Fruit fly (Drosophila melanogaster) whole organism, embryonic: Measurements from ENCODE around the gene Cpr76Bc.

Experiments
- Ada2b ChIP-seq: fragments of 200-800 bp; sonication (Bioruptor generic); IDR thresholded peaks from 2 replicates; pipeline ENCODE4 v1.3.6; 2022; ENCODE audit warnings: missing biosample characterization, missing genetic modification characterization
- Antp ChIP-seq: fragments of 200-800 bp; sonication (Bioruptor generic); optimal IDR thresholded peaks from 3 replicates; lab custom pipeline; 2016; ENCODE audit warnings: missing biosample characterization, missing genetic modification characterization
- BtbVII ChIP-seq: fragments of 200-800 bp; sonication (Bioruptor generic); optimal IDR thresholded peaks from 3 replicates; lab custom pipeline; 2017; ENCODE audit warnings: missing biosample characterization, mild to moderate bottlenecking, missing genetic modification characterization
- CG10209 ChIP-seq: fragments of 200-800 bp; sonication (Bioruptor generic); optimal IDR thresholded peaks from 3 replicates; lab custom pipeline; 2017; ENCODE audit warnings: missing biosample characterization, mild to moderate bottlenecking, missing genetic modification characterization, missing genetic modification reagents
- CG10959 ChIP-seq: fragments of 200-800 bp; sonication (Bioruptor generic); IDR thresholded peaks from 2 replicates; pipeline ENCODE4 v1.3.6; 2022; ENCODE audit warnings: missing biosample characterization, missing genetic modification characterization
- CG11695 ChIP-seq: fragments of 200-800 bp; sonication (Bioruptor generic); IDR thresholded peaks from 3 replicates; pipeline ENCODE4 v1.3.6; 2022; ENCODE audit warnings: missing biosample characterization, missing genetic modification characterization
- CG12744 ChIP-seq: fragments of 200-800 bp; sonication (Bioruptor generic); optimal IDR thresholded peaks from 2 replicates; lab custom pipeline; 2016; ENCODE audit warnings: missing biosample characterization, missing genetic modification characterization
- CG12942 ChIP-seq: fragments of 200-800 bp; sonication (Bioruptor generic); optimal IDR thresholded peaks from 3 replicates; lab custom pipeline; 2016; ENCODE audit warnings: missing biosample characterization, missing genetic modification characterization
- CG13296 ChIP-seq: fragments of 200-800 bp; sonication (Bioruptor generic); optimal IDR thresholded peaks from 3 replicates; lab custom pipeline; 2018; ENCODE audit warnings: missing biosample characterization, mild to moderate bottlenecking, missing genetic modification characterization
- CG14860 ChIP-seq: fragments of 200-800 bp; sonication (Bioruptor generic); IDR thresholded peaks from 3 replicates; pipeline ENCODE4 v1.3.6; 2022; ENCODE audit warnings: missing biosample characterization, missing genetic modification characterization; ENCODE audit not compliant: partially characterized antibody
- CG15479 ChIP-seq: fragments of 200-800 bp; sonication (Bioruptor generic); optimal IDR thresholded peaks from 3 replicates; lab custom pipeline; 2019; ENCODE audit warnings: missing biosample characterization, mild to moderate bottlenecking, missing genetic modification characterization, moderate library complexity
- CG15514 ChIP-seq: fragments of 200-800 bp; sonication (Bioruptor generic); optimal IDR thresholded peaks from 3 replicates; lab custom pipeline; 2017; ENCODE audit warnings: missing biosample characterization, missing genetic modification characterization, mild to moderate bottlenecking, moderate library complexity, missing genetic modification reagents
- CG1602 ChIP-seq: fragments of 200-800 bp; sonication (Bioruptor generic); optimal IDR thresholded peaks from 3 replicates; lab custom pipeline; 2016; ENCODE audit warnings: missing biosample characterization, missing genetic modification characterization
- CG17802 ChIP-seq: fragments of 200-800 bp; sonication (Bioruptor generic); optimal IDR thresholded peaks from 2 replicates; lab custom pipeline; 2018; ENCODE audit warnings: missing biosample characterization, mild to moderate bottlenecking, missing genetic modification characterization, moderate library complexity
- CG17912 ChIP-seq: fragments of 200-800 bp; sonication (Bioruptor generic); optimal IDR thresholded peaks from 2 replicates; lab custom pipeline; 2018; ENCODE audit warnings: missing biosample characterization, mild to moderate bottlenecking, missing genetic modification characterization
- CG2116 ChIP-seq: fragments of 200-800 bp; sonication (Bioruptor generic); optimal IDR thresholded peaks from 3 replicates; lab custom pipeline; 2018; ENCODE audit warnings: missing biosample characterization, mild to moderate bottlenecking, missing genetic modification characterization
- CG34376 ChIP-seq: fragments of 200-800 bp; sonication (Bioruptor generic); optimal IDR thresholded peaks from 2 replicates; lab custom pipeline; 2018; ENCODE audit warnings: missing biosample characterization, mild to moderate bottlenecking, missing genetic modification characterization
- CG3847 ChIP-seq: fragments of 200-800 bp; sonication (Bioruptor generic); IDR thresholded peaks from 2 replicates; pipeline ENCODE4 v1.3.6; 2022; ENCODE audit warnings: missing biosample characterization, missing genetic modification characterization
- CG4424 ChIP-seq: fragments of 200-800 bp; sonication (Bioruptor generic); optimal IDR thresholded peaks from 3 replicates; lab custom pipeline; 2016; ENCODE audit warnings: missing biosample characterization, missing genetic modification characterization
- CG4820 ChIP-seq: fragments of 200-800 bp; sonication (Bioruptor generic); optimal IDR thresholded peaks from 3 replicates; lab custom pipeline; 2016; ENCODE audit warnings: missing biosample characterization, missing genetic modification characterization
- CG8281 ChIP-seq: fragments of 200-800 bp; sonication (Bioruptor generic); optimal IDR thresholded peaks from 2 replicates; lab custom pipeline; 2018; ENCODE audit warnings: missing biosample characterization, mild to moderate bottlenecking, missing genetic modification characterization, moderate library complexity
- H2.0 ChIP-seq: fragments of 200-800 bp; sonication (Bioruptor generic); IDR thresholded peaks from 2 replicates; pipeline ENCODE4 v1.3.6; 2022; ENCODE audit warnings: missing biosample characterization, missing genetic modification characterization
- HLH3B ChIP-seq: fragments of 200-800 bp; sonication (Bioruptor generic); IDR thresholded peaks from 2 replicates; pipeline ENCODE4 v1.3.6; 2022; ENCODE audit warnings: missing biosample characterization, missing genetic modification characterization
- HLHmδ ChIP-seq: fragments of 200-800 bp; sonication (Bioruptor generic); optimal IDR thresholded peaks from 2 replicates; lab custom pipeline; 2018; ENCODE audit warnings: missing biosample characterization, mild to moderate bottlenecking, missing genetic modification characterization, moderate library complexity
- HmgD ChIP-seq: fragments of 200-800 bp; sonication (Bioruptor generic); optimal IDR thresholded peaks from 3 replicates; lab custom pipeline; 2016; ENCODE audit warnings: missing biosample characterization, missing genetic modification characterization
- Mrtf ChIP-seq: fragments of 200-800 bp; sonication (Bioruptor generic); IDR thresholded peaks from 3 replicates; pipeline ENCODE4 v1.3.6; 2022; ENCODE audit warnings: missing biosample characterization, missing genetic modification characterization
- Myb ChIP-seq: fragments of 200-800 bp; sonication (Bioruptor generic); optimal IDR thresholded peaks from 2 replicates; lab custom pipeline; 2016; ENCODE audit warnings: missing biosample characterization, missing genetic modification characterization
- Sin3A ChIP-seq: fragments of >200 bp; optimal IDR thresholded peaks from 2 replicates; lab custom pipeline; 2018
- Spps ChIP-seq: fragments of 200-800 bp; sonication (Bioruptor generic); optimal IDR thresholded peaks from 2 replicates; lab custom pipeline; 2018; ENCODE audit warnings: missing biosample characterization, mild to moderate bottlenecking, missing genetic modification characterization
- Taf1 ChIP-seq: fragments of 200-800 bp; sonication (Bioruptor generic); IDR thresholded peaks from 2 replicates; pipeline ENCODE4 v1.3.6; 2022; ENCODE audit warnings: missing biosample characterization, missing genetic modification characterization
- ab ChIP-seq: fragments of 200-800 bp; sonication (Bioruptor generic); optimal IDR thresholded peaks from 2 replicates; lab custom pipeline; 2016; ENCODE audit warnings: missing biosample characterization, missing genetic modification characterization
- cg ChIP-seq: fragments of 200-800 bp; sonication (Bioruptor generic); optimal IDR thresholded peaks from 3 replicates; lab custom pipeline; 2019; ENCODE audit warnings: missing biosample characterization, mild to moderate bottlenecking, missing genetic modification characterization, moderate library complexity
- danr ChIP-seq: fragments of 200-800 bp; sonication (Bioruptor generic); IDR thresholded peaks from 2 replicates; pipeline ENCODE4 v1.3.6; 2022; ENCODE audit warnings: missing biosample characterization, missing genetic modification characterization
- dysf ChIP-seq: fragments of 200-800 bp; sonication (Bioruptor generic); IDR thresholded peaks from 3 replicates; pipeline ENCODE4 v1.3.6; 2022; ENCODE audit warnings: missing biosample characterization, missing genetic modification characterization
- inv ChIP-seq: fragments of 200-800 bp; sonication (Bioruptor generic); IDR thresholded peaks from 2 replicates; pipeline ENCODE4 v1.3.6; 2022; ENCODE audit warnings: missing biosample characterization, missing genetic modification characterization; ENCODE audit not compliant: partially characterized antibody
- ken ChIP-seq: fragments of 200-800 bp; sonication (Bioruptor generic); IDR thresholded peaks from 3 replicates; pipeline ENCODE4 v1.3.6; 2022; ENCODE audit warnings: missing biosample characterization, missing genetic modification characterization
- lab ChIP-seq: fragments of 200-800 bp; sonication (Bioruptor generic); optimal IDR thresholded peaks from 3 replicates; lab custom pipeline; 2017; ENCODE audit warnings: missing biosample characterization, missing genetic modification characterization, mild to moderate bottlenecking, moderate library complexity, missing genetic modification reagents
- luna ChIP-seq: fragments of 200-800 bp; sonication (Bioruptor generic); optimal IDR thresholded peaks from 2 replicates; lab custom pipeline; 2016; ENCODE audit warnings: missing biosample characterization, missing genetic modification characterization
- mam ChIP-seq: fragments of 200-800 bp; sonication (Bioruptor generic); optimal IDR thresholded peaks from 3 replicates; lab custom pipeline; 2016; ENCODE audit warnings: missing biosample characterization, missing genetic modification characterization
- oc ChIP-seq: fragments of 200-800 bp; sonication (Bioruptor generic); optimal IDR thresholded peaks from 2 replicates; lab custom pipeline; 2018; ENCODE audit warnings: missing biosample characterization, mild to moderate bottlenecking, missing genetic modification characterization, moderate library complexity
- pros ChIP-seq: fragments of 200-800 bp; sonication (Bioruptor generic); optimal IDR thresholded peaks from 3 replicates; lab custom pipeline; 2019; ENCODE audit warnings: missing biosample characterization, mild to moderate bottlenecking, missing genetic modification characterization, moderate library complexity
- sc ChIP-seq, 3 experiments: fragments of >200 bp in 2 of 3; fragments of 200-800 bp in 1 of 3; sonication (Bioruptor generic) in 1 of 3; optimal IDR thresholded peaks; 2 replicates in 2 of 3; 3 replicates in 1 of 3; lab custom pipeline; 2017; ENCODE audit warnings: mild to moderate bottlenecking in 1 of 3, missing biosample characterization in 1 of 3, missing genetic modification characterization in 1 of 3, missing genetic modification reagents in 1 of 3
- sens-2 ChIP-seq: fragments of 200-800 bp; sonication (Bioruptor generic); IDR thresholded peaks from 2 replicates; pipeline ENCODE4 v1.3.6; 2022; ENCODE audit warnings: missing biosample characterization, missing genetic modification characterization
- sim ChIP-seq: fragments of 200-800 bp; sonication (Bioruptor generic); IDR thresholded peaks from 2 replicates; pipeline ENCODE4 v1.3.6; 2022; ENCODE audit warnings: missing biosample characterization, missing genetic modification characterization
- tap ChIP-seq: fragments of 200-800 bp; optimal IDR thresholded peaks from 3 replicates; lab custom pipeline; 2019; ENCODE audit warnings: missing biosample characterization, mild to moderate bottlenecking, missing genetic modification characterization, moderate library complexity
- tna ChIP-seq: fragments of 200-800 bp; sonication (Bioruptor generic); IDR thresholded peaks from 2 replicates; pipeline ENCODE4 v1.3.6; 2022; ENCODE audit warnings: missing biosample characterization, missing genetic modification characterization; ENCODE audit not compliant: partially characterized antibody
- tx ChIP-seq: fragments of 200-800 bp; sonication (Bioruptor generic); optimal IDR thresholded peaks from 2 replicates; lab custom pipeline; 2016; ENCODE audit warnings: missing biosample characterization, missing genetic modification characterization
- unc-4 ChIP-seq: fragments of 200-800 bp; sonication (Bioruptor generic); IDR thresholded peaks from 2 replicates; pipeline ENCODE4 v1.3.6; 2022; ENCODE audit warnings: missing biosample characterization, missing genetic modification characterization; ENCODE audit not compliant: partially characterized antibody
- wor ChIP-seq: fragments of 200-800 bp; sonication (Bioruptor generic); IDR thresholded peaks from 2 replicates; pipeline ENCODE4 v1.3.6; 2022; ENCODE audit warnings: missing biosample characterization, missing genetic modification characterization
- zen2 ChIP-seq: fragments of 200-800 bp; sonication (Bioruptor generic); IDR thresholded peaks from 3 replicates; pipeline ENCODE4 v1.3.6; 2022; ENCODE audit warnings: missing biosample characterization, missing genetic modification characterization; ENCODE audit not compliant: partially characterized antibody

Gene Cpr76Bc

DNA sequence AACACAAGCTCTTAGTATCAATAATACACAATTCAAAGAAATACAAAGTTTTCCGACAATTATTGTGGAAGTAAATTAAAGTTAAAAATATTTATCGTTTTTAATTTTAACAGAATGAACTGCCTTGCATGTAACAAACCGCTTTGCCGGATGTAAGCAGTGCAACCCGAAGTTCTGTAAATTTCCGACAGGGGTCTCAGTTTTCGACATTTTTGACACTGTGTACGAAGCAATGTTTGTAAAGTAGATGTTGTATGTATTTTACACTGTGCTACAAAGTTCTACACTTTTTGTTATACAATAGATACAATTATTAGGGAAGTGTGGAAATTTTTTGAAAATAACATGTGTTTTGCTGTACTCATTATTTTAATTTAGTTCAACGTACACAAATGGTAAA lies 4.2 kb upstream of the Cpr76Bc start (continued):
- TF ChIP-seq tna (GFP tag; lab: Robert Waterston, UW) (no peak), Antp (GFP tag; lab: Kevin White, UChicago) (peak; percentile 94), CG12744 (GFP tag; lab: Kevin White, UChicago) (peak; percentile 83), Spps (tag; lab: Kevin White, UChicago) (peak; percentile 19), CG13296 (GFP tag; lab: Kevin White, UChicago) (peak; percentile 70), pros (GFP tag; lab: Kevin White, UChicago) (no peak), dysf (peak; percentile 92), HLHmδ (peak; percentile 74), CG12942 (peak; percentile 73), CG11695 (GFP tag; lab: Robert Waterston, UW) (peak; percentile 77), CG10209 (GFP tag; lab: Kevin White, UChicago) (peak; percentile 86), sim (GFP tag; lab: Robert Waterston, UW) (peak; percentile 50), zen2 (GFP tag; lab: Robert Waterston, UW) (no peak), HLH3B (peak; percentile 94), inv (GFP tag; lab: Robert Waterston, UW) (peak; percentile 16; the same call in 1 of the 2 replicates), CG4424 (peak; percentile 94), BtbVII (GFP tag; lab: Kevin White, UChicago) (peak; percentile 74), Taf1 (GFP tag; lab: Robert Waterston, UW) (peak; percentile 64; the same call in 1 of the 2 replicates), sc (optimal IDR thresholded peaks at IDR 0.05; lab: Kevin White, UChicago) (no peak), sc (GFP tag; optimal IDR thresholded peaks at IDR 0.05; lab: Kevin White, UChicago) (peak; percentile 46), tap (tag; lab: Kevin White, UChicago) (peak; percentile 27), Sin3A (lab: Kevin White, UChicago) (no peak), CG2116 (GFP tag; lab: Kevin White, UChicago) (peak; percentile 65), unc-4 (GFP tag; lab: Robert Waterston, UW) (no peak), H2.0 (GFP tag; lab: Robert Waterston, UW) (peak; percentile 93), CG10959 (GFP tag; lab: Robert Waterston, UW) (peak; percentile 72), CG15479 (GFP tag; lab: Kevin White, UChicago) (no peak), CG8281 (tag; lab: Kevin White, UChicago) (peak; percentile 61), ab (GFP tag; lab: Kevin White, UChicago) (peak; percentile 59), Mrtf (GFP tag; lab: Robert Waterston, UW) (peak; percentile 92), Myb (GFP tag; lab: Kevin White, UChicago) (peak; percentile 81), CG15514 (GFP tag; lab: Kevin White, UChicago) (peak; percentile 76), CG17912 (GFP tag; lab: Kevin White, UChicago) (peak; percentile 89), HmgD (GFP tag; lab: Kevin White, UChicago) (peak; percentile 97), tx (GFP tag; lab: Kevin White, UChicago) (peak; percentile 69), ken (GFP tag; lab: Robert Waterston, UW) (peak; percentile 96), CG3847 (GFP tag; lab: Robert Waterston, UW) (peak; percentile 90), wor (GFP tag; lab: Robert Waterston, UW) (peak; percentile 60), danr (GFP tag; lab: Robert Waterston, UW) (peak; percentile 80), cg (no peak), mam (GFP tag; lab: Kevin White, UChicago) (peak; percentile 95), CG14860 (0 out of 3 replicates have a peak, but pooled peaks have one; percentile 12), lab (GFP tag; lab: Kevin White, UChicago) (peak; percentile 93), CG1602 (GFP tag; lab: Kevin White, UChicago) (peak; percentile 79), oc (tag; lab: Kevin White, UChicago) (peak; percentile 44), sens-2 (GFP tag; lab: Robert Waterston, UW) (peak; percentile 87), Ada2b (GFP tag; lab: Robert Waterston, UW) (peak; percentile 80; the same call in 1 of the 2 replicates), luna (GFP tag; lab: Kevin White, UChicago) (peak; percentile 95), CG4820 (peak; percentile 85), CG17802 (peak; percentile 92), CG34376 (GFP tag; lab: Kevin White, UChicago) (peak; percentile 85)
